Fruit fly (Drosophila melanogaster) whole organism, prepupa: Measurements from ENCODE around the gene CG9676.

Experiments
- Blimp-1 ChIP-seq: fragments of 200-800 bp; sonication (Bioruptor generic); optimal IDR thresholded peaks from 3 replicates; lab custom pipeline; 2017; ENCODE audit warnings: missing biosample characterization, missing genetic modification characterization, mild to moderate bottlenecking, moderate library complexity, missing genetic modification reagents
- CG11294 ChIP-seq: fragments of 200-800 bp; sonication (Bioruptor generic); IDR thresholded peaks from 2 replicates; pipeline ENCODE4 v1.3.6; 2022; ENCODE audit warnings: missing biosample characterization, missing genetic modification characterization
- CG11762 ChIP-seq: fragments of 200-800 bp; sonication (Bioruptor generic); optimal IDR thresholded peaks from 3 replicates; lab custom pipeline; 2016; ENCODE audit warnings: missing biosample characterization, missing genetic modification characterization; ENCODE audit not compliant: insufficient read depth
- CG11902 ChIP-seq: fragments of 200-800 bp; sonication (Bioruptor generic); optimal IDR thresholded peaks from 3 replicates; lab custom pipeline; 2016; ENCODE audit warnings: missing biosample characterization, missing genetic modification characterization
- CG15336 ChIP-seq: fragments of 200-800 bp; sonication (Bioruptor generic); IDR thresholded peaks from 2 replicates; pipeline ENCODE4 v1.3.6; 2022; ENCODE audit warnings: missing biosample characterization, missing genetic modification characterization
- CG1621 ChIP-seq: fragments of 200-800 bp; sonication (Bioruptor generic); optimal IDR thresholded peaks from 3 replicates; lab custom pipeline; 2018; ENCODE audit warnings: missing biosample characterization, mild to moderate bottlenecking, missing genetic modification characterization
- CG31627 ChIP-seq: fragments of 200-800 bp; sonication (Bioruptor generic); optimal IDR thresholded peaks from 3 replicates; lab custom pipeline; 2016; ENCODE audit warnings: missing biosample characterization, missing genetic modification characterization
- CG34406 ChIP-seq: fragments of 200-800 bp; sonication (Bioruptor generic); optimal IDR thresholded peaks from 3 replicates; lab custom pipeline; 2016; ENCODE audit warnings: missing biosample characterization, missing genetic modification characterization
- CG3919 ChIP-seq: fragments of 200-800 bp; sonication (Bioruptor generic); optimal IDR thresholded peaks from 3 replicates; lab custom pipeline; 2016; ENCODE audit warnings: missing biosample characterization, missing genetic modification characterization
- CG6163 ChIP-seq: fragments of 200-800 bp; sonication (Bioruptor generic); IDR thresholded peaks from 3 replicates; pipeline ENCODE4 v1.3.6; 2022; ENCODE audit warnings: missing biosample characterization, missing genetic modification characterization
- CG6276 ChIP-seq: fragments of 200-800 bp; sonication (Bioruptor generic); optimal IDR thresholded peaks from 2 replicates; lab custom pipeline; 2017; ENCODE audit warnings: missing biosample characterization, mild to moderate bottlenecking, missing genetic modification characterization
- CG6792 ChIP-seq: fragments of 200-800 bp; sonication (Bioruptor generic); optimal IDR thresholded peaks from 3 replicates; lab custom pipeline; 2016; ENCODE audit warnings: missing biosample characterization, missing genetic modification characterization
- CG6808 ChIP-seq: fragments of 200-800 bp; sonication (Bioruptor generic); optimal IDR thresholded peaks from 3 replicates; lab custom pipeline; 2017; ENCODE audit warnings: missing biosample characterization, missing genetic modification characterization, mild to moderate bottlenecking, moderate library complexity, missing genetic modification reagents
- CG8319 ChIP-seq: fragments of 200-800 bp; sonication (Bioruptor generic); optimal IDR thresholded peaks from 3 replicates; lab custom pipeline; 2016; ENCODE audit warnings: missing biosample characterization, missing genetic modification characterization
- Eip78C ChIP-seq: fragments of 200-800 bp; sonication (Bioruptor generic); peaks from one replicate; lab custom pipeline; 2016; ENCODE audit warnings: missing biosample characterization, missing genetic modification characterization
- Eip93F ChIP-seq: fragments of 200-800 bp; sonication (Bioruptor generic); optimal IDR thresholded peaks from 2 replicates; lab custom pipeline; 2016; ENCODE audit warnings: missing biosample characterization, mild to moderate bottlenecking, missing genetic modification characterization
- Ets21C ChIP-seq: fragments of 200-800 bp; sonication (Bioruptor generic); optimal IDR thresholded peaks from 3 replicates; lab custom pipeline; 2016; ENCODE audit warnings: missing biosample characterization, missing genetic modification characterization
- Ets96B ChIP-seq: fragments of 200-800 bp; optimal IDR thresholded peaks from 2 replicates; lab custom pipeline; 2019; ENCODE audit warnings: missing biosample characterization, mild to moderate bottlenecking, missing genetic modification characterization, moderate library complexity
- Gug ChIP-seq: fragments of 200-800 bp; sonication (Bioruptor generic); IDR thresholded peaks from 2 replicates; pipeline ENCODE4 v1.3.6; 2022; ENCODE audit warnings: missing biosample characterization, missing genetic modification characterization
- Hr38 ChIP-seq: sonication (Bioruptor generic); optimal IDR thresholded peaks from 2 replicates; lab custom pipeline; 2016; ENCODE audit warnings: missing biosample characterization, missing genetic modification characterization
- Hr39 ChIP-seq: fragments of 200-800 bp; sonication (Bioruptor generic); optimal IDR thresholded peaks from 2 replicates; lab custom pipeline; 2016; ENCODE audit warnings: missing biosample characterization, missing genetic modification characterization
- Hr4 ChIP-seq: fragments of 200-800 bp; sonication (Bioruptor generic); optimal IDR thresholded peaks from 3 replicates; lab custom pipeline; 2016; ENCODE audit warnings: missing biosample characterization, missing genetic modification characterization
- Lpt ChIP-seq: fragments of 200-800 bp; sonication (Bioruptor generic); optimal IDR thresholded peaks from 3 replicates; lab custom pipeline; 2016; ENCODE audit warnings: missing biosample characterization, missing genetic modification characterization
- OdsH ChIP-seq: fragments of 200-800 bp; sonication (Bioruptor generic); optimal IDR thresholded peaks from 3 replicates; lab custom pipeline; 2016; ENCODE audit warnings: missing biosample characterization, missing genetic modification characterization
- Smox ChIP-seq: fragments of 200-800 bp; sonication (Bioruptor generic); optimal IDR thresholded peaks from 3 replicates; lab custom pipeline; 2016; ENCODE audit warnings: missing biosample characterization, missing genetic modification characterization
- Sox102F ChIP-seq: fragments of 200-800 bp; sonication (Bioruptor generic); optimal IDR thresholded peaks from 2 replicates; lab custom pipeline; 2016; ENCODE audit warnings: missing biosample characterization, mild to moderate bottlenecking, missing genetic modification characterization
- Sox14 ChIP-seq: fragments of 200-800 bp; sonication (Bioruptor generic); optimal IDR thresholded peaks from 3 replicates; lab custom pipeline; 2016; ENCODE audit warnings: missing biosample characterization, missing genetic modification characterization
- cyc ChIP-seq: fragments of 200-800 bp; sonication (Bioruptor generic); optimal IDR thresholded peaks from 3 replicates; lab custom pipeline; 2016; ENCODE audit warnings: missing biosample characterization, missing genetic modification characterization
- dac ChIP-seq: fragments of 200-800 bp; sonication (Bioruptor generic); optimal IDR thresholded peaks from 2 replicates; lab custom pipeline; 2017; ENCODE audit warnings: missing biosample characterization, mild to moderate bottlenecking, missing genetic modification characterization
- dsx ChIP-seq: fragments of 200-800 bp; optimal IDR thresholded peaks from 3 replicates; lab custom pipeline; 2019; ENCODE audit warnings: missing biosample characterization, mild to moderate bottlenecking, missing genetic modification characterization, moderate library complexity; ENCODE audit not compliant: poor library complexity, severe bottlenecking
- eg ChIP-seq: fragments of 200-800 bp; sonication (Bioruptor generic); IDR thresholded peaks from 3 replicates; pipeline ENCODE4 v1.3.6; 2022; ENCODE audit warnings: missing biosample characterization, missing genetic modification characterization
- esn ChIP-seq: fragments of 200-800 bp; sonication (Bioruptor generic); optimal IDR thresholded peaks from 2 replicates; lab custom pipeline; 2016; ENCODE audit warnings: missing biosample characterization, mild to moderate bottlenecking, missing genetic modification characterization, moderate library complexity
- fd59A ChIP-seq: fragments of 200-800 bp; sonication (Bioruptor generic); optimal IDR thresholded peaks from 2 replicates; lab custom pipeline; 2017; ENCODE audit warnings: missing biosample characterization, mild to moderate bottlenecking, missing genetic modification characterization, missing genetic modification reagents
- fd85E ChIP-seq: fragments of 200-800 bp; sonication (Bioruptor generic); optimal IDR thresholded peaks from 3 replicates; lab custom pipeline; 2016; ENCODE audit warnings: missing biosample characterization, missing genetic modification characterization
- fkh ChIP-seq: fragments of 200-800 bp; sonication (Bioruptor generic); optimal IDR thresholded peaks from 3 replicates; lab custom pipeline; 2017; ENCODE audit warnings: missing biosample characterization, mild to moderate bottlenecking, missing genetic modification characterization, moderate library complexity
- lz ChIP-seq: fragments of 200-800 bp; sonication (Bioruptor generic); optimal IDR thresholded peaks from 3 replicates; lab custom pipeline; 2016; ENCODE audit warnings: missing biosample characterization, missing genetic modification characterization
- pdm3 ChIP-seq: fragments of 200-800 bp; sonication (Bioruptor generic); optimal IDR thresholded peaks from 3 replicates; lab custom pipeline; 2016; ENCODE audit warnings: missing biosample characterization, missing genetic modification characterization
- spab ChIP-seq: fragments of 200-800 bp; sonication (Bioruptor generic); optimal IDR thresholded peaks from 2 replicates; lab custom pipeline; 2017; ENCODE audit warnings: missing biosample characterization, mild to moderate bottlenecking, missing genetic modification characterization, missing genetic modification reagents
- ss ChIP-seq, 2 experiments: fragments of 200-800 bp; sonication (Bioruptor generic); optimal IDR thresholded peaks; 2 replicates in 1 of 2; 3 replicates in 1 of 2; lab custom pipeline; 2017 to 2018; ENCODE audit warnings: mild to moderate bottlenecking in 2 of 2, missing biosample characterization in 2 of 2, missing genetic modification characterization in 2 of 2, moderate library complexity in 1 of 2
- svp ChIP-seq: fragments of 200-800 bp; sonication (Bioruptor generic); peaks from one replicate; lab custom pipeline; 2016; ENCODE audit warnings: missing biosample characterization, missing genetic modification characterization
- vri ChIP-seq: fragments of 200-800 bp; sonication (Bioruptor generic); optimal IDR thresholded peaks from 3 replicates; lab custom pipeline; 2016; ENCODE audit warnings: missing biosample characterization, mild to moderate bottlenecking, missing genetic modification characterization

Gene CG9676

DNA sequence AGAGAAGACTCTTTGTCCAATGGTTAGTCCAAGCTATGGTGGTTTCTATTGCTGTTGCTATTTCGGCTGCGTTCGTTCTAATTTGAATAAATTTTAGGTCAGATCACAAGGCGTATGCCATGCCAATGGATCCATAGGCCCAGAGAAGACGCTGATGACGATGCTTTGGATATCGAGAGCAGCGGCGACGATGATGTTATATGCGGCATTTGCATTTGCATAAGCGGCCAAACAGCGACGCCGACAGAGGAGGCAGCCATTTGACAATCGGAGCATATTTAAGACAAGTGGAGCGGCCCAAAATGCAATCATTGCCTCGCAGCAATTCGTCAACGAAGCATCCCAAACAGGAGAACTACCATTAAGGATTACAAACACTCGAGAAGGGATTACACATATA, 34.7 kb upstream of the CG9676 start, which contains the start of gene TwdlY:
Gene TwdlY (plus strand): TSS at position 301 of the 400 bp plus-strand sequence.
- TF ChIP-seq fd59A (no peak), Ets21C (no peak), CG6808 (no peak), lz (GFP tag; lab: Kevin White, UChicago) (no peak), CG11294 (GFP tag; lab: Robert Waterston, UW) (no peak), CG31627 (GFP tag; lab: Kevin White, UChicago) (no peak), OdsH (no peak), fd85E (GFP tag; lab: Kevin White, UChicago) (no peak), Sox14 (no peak), eg (GFP tag; lab: Robert Waterston, UW) (no peak), Ets96B (tag; lab: Kevin White, UChicago) (no peak)

DNA sequence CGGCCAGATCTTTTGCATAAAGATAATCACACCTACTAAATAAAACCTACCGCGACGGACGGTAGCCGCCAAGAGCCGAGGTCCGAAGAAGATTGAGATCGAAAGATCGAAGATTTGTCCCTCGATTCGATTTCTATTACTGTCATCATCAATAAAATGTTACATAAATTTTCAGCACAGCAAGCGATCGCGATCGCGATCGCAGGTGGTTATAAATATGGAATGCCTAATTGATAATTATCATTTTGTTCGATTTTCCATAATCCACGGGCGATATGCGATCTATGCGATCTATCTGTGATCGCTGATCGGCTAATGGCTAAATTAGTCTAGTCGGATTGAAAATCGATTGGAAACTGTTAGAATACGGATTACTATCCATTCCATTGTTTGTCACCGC, 33.3 kb upstream of the CG9676 start:
- TF ChIP-seq eg (GFP tag; lab: Robert Waterston, UW) (no peak), Sox102F (GFP tag; lab: Kevin White, UChicago) (no peak), dsx (no peak), CG8319 (GFP tag; lab: Kevin White, UChicago) (no peak), Lpt (GFP tag; lab: Kevin White, UChicago) (no peak), ss (GFP tag; optimal IDR thresholded peaks at IDR 0.05; lab: Kevin White, UChicago) (no peak), Blimp-1 (no peak), CG11762 (GFP tag; lab: Kevin White, UChicago) (no peak), CG15336 (no peak), fd59A (no peak), fd85E (GFP tag; lab: Kevin White, UChicago) (no peak), Gug (GFP tag; lab: Robert Waterston, UW) (no peak), CG34406 (GFP tag; lab: Kevin White, UChicago) (no peak), CG3919 (GFP tag; lab: Kevin White, UChicago) (no peak), CG6792 (GFP tag; lab: Kevin White, UChicago) (no peak), CG11902 (no peak), dac (no peak), Sox14 (no peak)
- TF ChIP-seq, all 60 proteins: peak for 0

DNA sequence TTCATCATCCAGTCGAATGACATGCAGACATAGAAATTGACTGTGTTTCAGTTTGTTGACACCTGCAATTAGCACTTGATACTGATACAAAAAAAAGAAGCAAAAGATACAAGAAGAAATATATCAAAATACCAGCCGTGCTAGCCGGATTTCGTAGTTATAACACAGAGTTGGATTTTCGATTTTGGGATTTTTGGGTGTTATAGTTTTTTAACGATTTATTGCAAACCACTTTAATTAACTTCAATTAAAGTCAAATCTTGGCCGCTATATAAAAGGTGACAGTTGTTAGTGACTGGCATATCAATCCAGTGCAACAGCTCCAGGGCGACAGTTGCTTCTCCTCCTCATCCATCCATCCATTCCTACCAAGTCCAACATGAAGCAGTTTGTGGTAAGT, 30.8 kb upstream of the CG9676 start, which contains the start of gene TwdlX:
Gene TwdlX (plus strand): TSS at position 301 of the 400 bp plus-strand sequence.
- TF ChIP-seq cyc (GFP tag; lab: Kevin White, UChicago), result no peak
- TF ChIP-seq ss (GFP tag; optimal IDR thresholded peaks at IDR 0.05; lab: Kevin White, UChicago), result no peak
- no peak for TF ChIP-seq CG6276 (GFP tag; lab: Kevin White, UChicago)
- TF ChIP-seq CG6808, result no peak
- no peak for TF ChIP-seq Hr38
- TF ChIP-seq CG11294 (GFP tag; lab: Robert Waterston, UW), result no peak
- TF ChIP-seq, all 60 proteins: peak for 0

DNA sequence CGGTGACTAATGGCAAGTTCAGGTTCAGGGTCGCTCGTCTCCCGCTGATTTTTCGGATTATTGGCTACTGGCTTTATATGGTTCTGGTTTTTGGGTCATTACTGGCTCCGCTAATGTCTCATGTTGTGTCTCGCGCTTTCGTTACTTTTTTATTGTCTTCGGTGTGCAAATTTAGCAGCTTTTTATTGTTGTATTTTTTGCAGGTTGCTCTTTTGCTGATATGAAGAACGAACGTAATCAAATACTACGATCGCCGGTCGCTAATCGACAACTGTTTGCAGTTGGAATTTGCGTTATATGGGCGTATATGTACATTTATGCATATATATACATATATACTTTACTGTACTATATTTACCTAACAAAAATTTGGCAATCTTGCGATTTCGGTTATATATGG, 24.6 kb upstream of the CG9676 start:
- TF ChIP-seq fkh (GFP tag; lab: Kevin White, UChicago), result peak; percentile 13
- no peak for TF ChIP-seq spab (GFP tag; lab: Kevin White, UChicago)

DNA sequence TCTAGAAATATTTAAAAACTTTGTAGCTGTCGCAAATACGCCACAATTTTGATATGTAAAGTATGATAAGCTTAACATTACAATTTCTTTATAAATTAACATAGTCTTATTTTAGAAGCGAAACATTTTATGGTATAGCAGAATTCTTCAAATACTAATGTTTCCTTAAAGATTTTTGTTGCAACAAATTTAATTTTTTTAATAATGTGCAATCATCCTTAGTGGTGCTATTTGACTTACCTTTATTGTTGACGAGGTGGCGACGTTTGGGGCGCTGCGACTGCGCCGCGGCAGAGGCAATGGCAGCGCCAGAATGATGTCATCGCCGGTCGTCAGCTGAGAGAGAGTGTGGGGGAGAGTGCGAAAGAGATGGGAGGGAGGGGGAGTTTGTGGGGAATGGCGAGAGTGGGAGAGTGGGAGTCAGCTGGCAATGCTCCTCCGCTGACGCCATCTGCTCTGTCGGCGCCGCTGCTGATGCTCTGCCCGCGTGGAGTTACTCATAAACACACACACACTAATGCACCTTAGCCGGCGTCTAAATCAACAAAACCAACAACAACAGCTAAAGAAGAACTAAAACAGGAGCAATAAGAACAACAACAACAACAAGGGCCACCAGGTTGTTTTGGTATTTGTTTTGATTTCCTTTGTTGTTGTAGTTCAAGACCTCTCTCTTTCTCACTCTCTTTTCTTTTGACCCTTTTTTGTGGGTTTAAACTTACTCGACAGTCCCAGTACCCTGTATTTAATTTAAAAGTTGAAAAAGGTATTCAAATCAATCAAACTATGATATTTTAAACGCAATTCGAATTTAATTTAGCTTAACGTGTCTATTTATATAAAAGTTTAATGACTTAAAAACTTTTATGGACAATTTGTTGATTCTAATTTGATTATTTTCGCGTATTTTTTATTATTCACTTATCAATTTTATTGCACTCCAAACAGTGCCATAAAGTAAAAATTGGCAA, 23.5 kb upstream of the CG9676 start:
- TF ChIP-seq CG6808, result peak; percentile 83
- peak; percentile 78 for TF ChIP-seq esn (GFP tag; lab: Kevin White, UChicago)
- TF ChIP-seq Hr39 (GFP tag; lab: Kevin White, UChicago), result peak; percentile 69
- TF ChIP-seq spab (GFP tag; lab: Kevin White, UChicago), result peak; percentile 59
- no peak for TF ChIP-seq Eip93F (GFP tag; lab: Kevin White, UChicago)
- peak; percentile 73 to 78 for TF ChIP-seq ss (GFP tag; optimal IDR thresholded peaks at IDR 0.05; lab: Kevin White, UChicago)
- peak; percentile 57; the same call in 2 of the 3 replicates for TF ChIP-seq CG6163 (GFP tag; lab: Robert Waterston, UW)
- TF ChIP-seq CG6792 (GFP tag; lab: Kevin White, UChicago), result peak; percentile 67
- TF ChIP-seq CG6276 (GFP tag; lab: Kevin White, UChicago), result peak; percentile 66
- TF ChIP-seq pdm3 (GFP tag; lab: Kevin White, UChicago), result peak; percentile 79
- peak; percentile 75 for TF ChIP-seq Smox
- TF ChIP-seq CG15336, result peak; percentile 83
- TF ChIP-seq CG1621 (tag; lab: Kevin White, UChicago), result peak; percentile 69
- peak; percentile 20 for TF ChIP-seq fd59A
- no peak for TF ChIP-seq CG11762 (GFP tag; lab: Kevin White, UChicago)
- peak; percentile 84 for TF ChIP-seq Eip78C (GFP tag; lab: Kevin White, UChicago)
- TF ChIP-seq Hr4, result peak; percentile 74
- TF ChIP-seq svp (GFP tag; lab: Kevin White, UChicago), result peak; percentile 72
- peak; percentile 84 for TF ChIP-seq vri
- TF ChIP-seq Sox102F (GFP tag; lab: Kevin White, UChicago), result peak; percentile 74
